Worm (Caenorhabditis elegans) whole organism, late embryonic: Measurements from ENCODE around the gene clec-88.

Source experiments
- C08G9.2 ChIP-seq: sonication (generic microtip); optimal IDR thresholded peaks from 2 replicates; lab custom pipeline; 2016; ENCODE audit warnings: mild to moderate bottlenecking, missing genetic modification characterization, moderate library complexity, missing compliant biosample characterization
- C38D4.7 ChIP-seq: fragments of 200-800 bp; sonication (Bioruptor generic); optimal IDR thresholded peaks from 2 replicates; lab custom pipeline; 2018; ENCODE audit warnings: mild to moderate bottlenecking, missing genetic modification characterization, moderate library complexity, missing compliant biosample characterization
- F13H6.1 ChIP-seq: sonication (generic microtip); optimal IDR thresholded peaks from 2 replicates; lab custom pipeline; 2016; ENCODE audit warnings: missing genetic modification characterization, missing compliant biosample characterization
- K02D7.2 ChIP-seq: sonication (generic microtip); optimal IDR thresholded peaks from 2 replicates; lab custom pipeline; 2017; ENCODE audit warnings: mild to moderate bottlenecking, missing genetic modification characterization, missing compliant biosample characterization
- T23F11.4 ChIP-seq: fragments of 200-800 bp; sonication (Bioruptor generic); optimal IDR thresholded peaks from 2 replicates; lab custom pipeline; 2018; ENCODE audit warnings: mild to moderate bottlenecking, missing genetic modification characterization, missing compliant biosample characterization
- ahr-1 ChIP-seq: sonication (generic microtip); optimal IDR thresholded peaks from 2 replicates; lab custom pipeline; 2016; ENCODE audit warnings: missing genetic modification characterization, missing compliant biosample characterization
- ceh-14 ChIP-seq: sonication (generic microtip); optimal IDR thresholded peaks from 2 replicates; lab custom pipeline; 2016; ENCODE audit warnings: missing genotype, missing genetic modification characterization, missing compliant biosample characterization
- ceh-19 ChIP-seq: fragments of 200-800 bp; sonication (Bioruptor generic); optimal IDR thresholded peaks from 2 replicates; lab custom pipeline; 2018; ENCODE audit warnings: mild to moderate bottlenecking, missing genetic modification characterization, missing compliant biosample characterization
- ceh-2 ChIP-seq: sonication (generic microtip); optimal IDR thresholded peaks from 2 replicates; lab custom pipeline; 2016; ENCODE audit warnings: missing genotype, missing genetic modification characterization, missing compliant biosample characterization
- ceh-22 ChIP-seq: sonication (generic microtip); optimal IDR thresholded peaks from 2 replicates; lab custom pipeline; 2017; ENCODE audit warnings: missing biosample characterization, missing genetic modification characterization
- ceh-24 ChIP-seq: sonication (generic microtip); optimal IDR thresholded peaks from 2 replicates; lab custom pipeline; 2016; ENCODE audit warnings: mild to moderate bottlenecking, missing genetic modification characterization, missing compliant biosample characterization
- ceh-30 ChIP-seq: fragments of 150-350 bp; optimal IDR thresholded peaks from 2 replicates; lab custom pipeline; 2014; ENCODE audit warnings: missing biosample characterization, missing genetic modification characterization
- ceh-34 ChIP-seq: sonication (generic microtip); optimal IDR thresholded peaks from 2 replicates; lab custom pipeline; 2016; ENCODE audit warnings: mild to moderate bottlenecking, missing genetic modification characterization, missing compliant biosample characterization
- ceh-48 ChIP-seq: sonication (generic microtip); optimal IDR thresholded peaks from 2 replicates; lab custom pipeline; 2016; ENCODE audit warnings: missing genetic modification characterization, inconsistent platforms, missing compliant biosample characterization
- ceh-6 ChIP-seq: fragments of 200-800 bp; sonication (Bioruptor generic); optimal IDR thresholded peaks from 2 replicates; lab custom pipeline; 2018; ENCODE audit warnings: mild to moderate bottlenecking, missing genetic modification characterization, missing compliant biosample characterization
- dve-1 ChIP-seq: sonication (generic microtip); optimal IDR thresholded peaks from 2 replicates; lab custom pipeline; 2017; ENCODE audit warnings: antibody characterized with exemption, mild to moderate bottlenecking, missing genetic modification characterization, missing compliant biosample characterization
- elt-2 ChIP-seq: sonication (generic microtip); optimal IDR thresholded peaks from 2 replicates; lab custom pipeline; 2016; ENCODE audit warnings: missing genetic modification reagents, missing genetic modification characterization, missing compliant biosample characterization
- elt-4 ChIP-seq: sonication (generic microtip); optimal IDR thresholded peaks from 2 replicates; lab custom pipeline; 2016; ENCODE audit warnings: missing genetic modification characterization, missing compliant biosample characterization
- fax-1 ChIP-seq: sonication (generic microtip); optimal IDR thresholded peaks from 2 replicates; lab custom pipeline; 2016; ENCODE audit warnings: missing genotype, missing genetic modification characterization, missing compliant biosample characterization
- fkh-10 ChIP-seq: fragments of 150-350 bp; optimal IDR thresholded peaks from 2 replicates; lab custom pipeline; 2014; ENCODE audit warnings: missing biosample characterization, missing genetic modification reagents, missing genetic modification characterization
- gmeb-2 ChIP-seq: sonication (generic microtip); optimal IDR thresholded peaks from 2 replicates; lab custom pipeline; 2016; ENCODE audit warnings: missing genetic modification characterization, inconsistent platforms, missing compliant biosample characterization
- hlh-13 ChIP-seq: fragments of 200-800 bp; sonication (Bioruptor generic); optimal IDR thresholded peaks from 2 replicates; lab custom pipeline; 2018; ENCODE audit warnings: mild to moderate bottlenecking, missing genetic modification characterization, missing compliant biosample characterization
- hlh-30 ChIP-seq: sonication (generic microtip); optimal IDR thresholded peaks from 2 replicates; lab custom pipeline; 2017; ENCODE audit warnings: antibody characterized with exemption, missing genetic modification characterization, missing compliant biosample characterization; ENCODE audit not compliant: insufficient read depth
- hlh-8 ChIP-seq: sonication (generic microtip); optimal IDR thresholded peaks from 2 replicates; lab custom pipeline; 2016; ENCODE audit warnings: missing genotype, missing genetic modification characterization, missing compliant biosample characterization
- lim-6 ChIP-seq: sonication (generic microtip); optimal IDR thresholded peaks from 2 replicates; lab custom pipeline; 2016; ENCODE audit warnings: missing genetic modification characterization, missing compliant biosample characterization
- mec-3 ChIP-seq: sonication (generic microtip); optimal IDR thresholded peaks from 2 replicates; lab custom pipeline; 2016; ENCODE audit warnings: borderline replicate concordance, missing genetic modification characterization, missing compliant biosample characterization
- nhr-232 ChIP-seq: sonication (generic microtip); optimal IDR thresholded peaks from 2 replicates; lab custom pipeline; 2016; ENCODE audit warnings: missing genetic modification characterization, missing compliant biosample characterization
- npax-4 ChIP-seq: sonication (generic microtip); optimal IDR thresholded peaks from 2 replicates; lab custom pipeline; 2016; ENCODE audit warnings: missing genetic modification characterization, missing compliant biosample characterization
- odd-2 ChIP-seq: sonication (generic microtip); optimal IDR thresholded peaks from 2 replicates; lab custom pipeline; 2017; ENCODE audit warnings: antibody characterized with exemption, mild to moderate bottlenecking, missing genetic modification characterization, missing compliant biosample characterization
- pat-9 ChIP-seq: fragments of 200-800 bp; sonication (Bioruptor generic); optimal IDR thresholded peaks from 2 replicates; lab custom pipeline; 2018; ENCODE audit warnings: mild to moderate bottlenecking, missing genetic modification characterization, moderate library complexity, missing compliant biosample characterization
- pha-2 ChIP-seq: sonication (generic microtip); optimal IDR thresholded peaks from 2 replicates; lab custom pipeline; 2017; ENCODE audit warnings: mild to moderate bottlenecking, missing genetic modification characterization, missing compliant biosample characterization
- pha-4 ChIP-seq: fragments of 150-350 bp; optimal IDR thresholded peaks from 2 replicates; lab custom pipeline; 2018; ENCODE audit warnings: missing biosample characterization, missing genetic modification reagents, missing genetic modification characterization
- pqm-1 ChIP-seq: sonication (generic microtip); optimal IDR thresholded peaks from 2 replicates; lab custom pipeline; 2016; ENCODE audit warnings: missing genetic modification characterization, missing compliant biosample characterization
- pros-1 ChIP-seq: fragments of 150-350 bp; optimal IDR thresholded peaks from 2 replicates; lab custom pipeline; 2014; ENCODE audit warnings: missing biosample characterization, missing genetic modification reagents, missing genetic modification characterization
- rnt-1 ChIP-seq: sonication (generic microtip); optimal IDR thresholded peaks from 2 replicates; lab custom pipeline; 2016; ENCODE audit warnings: missing genetic modification characterization, missing compliant biosample characterization
- sdc-2 ChIP-seq: sonication (generic microtip); optimal IDR thresholded peaks from 2 replicates; lab custom pipeline; 2016; ENCODE audit warnings: missing genotype, missing genetic modification characterization, missing compliant biosample characterization
- sox-4 ChIP-seq: sonication (generic microtip); optimal IDR thresholded peaks from 2 replicates; lab custom pipeline; 2017; ENCODE audit warnings: mild to moderate bottlenecking, missing genetic modification characterization, inconsistent platforms, missing compliant biosample characterization
- syd-9 ChIP-seq: sonication (generic microtip); optimal IDR thresholded peaks from 2 replicates; lab custom pipeline; 2016; ENCODE audit warnings: mild to moderate bottlenecking, missing genetic modification characterization, moderate library complexity, missing compliant biosample characterization
- ttx-3 ChIP-seq: sonication (generic microtip); optimal IDR thresholded peaks from 2 replicates; lab custom pipeline; 2016; ENCODE audit warnings: missing genetic modification reagents, missing genetic modification characterization, missing compliant biosample characterization
- unc-3 ChIP-seq, 2 experiments: fragments of 200-800 bp in 1 of 2; sonication (Bioruptor generic) in 1 of 2; sonication (generic microtip) in 1 of 2; conservative IDR thresholded peaks in 1 of 2; optimal IDR thresholded peaks in 1 of 2; 2 replicates each; pipeline versions ENCODE4 v1.3.6 to Lab custom; 2016 to 2022; ENCODE audit warnings: missing compliant biosample characterization in 2 of 2, missing genetic modification characterization in 2 of 2, missing genetic modification reagents in 1 of 2
- unc-42 ChIP-seq: sonication (generic microtip); optimal IDR thresholded peaks from 2 replicates; lab custom pipeline; 2016; ENCODE audit warnings: missing genotype, missing genetic modification characterization, missing compliant biosample characterization
- unc-55 ChIP-seq: sonication (generic microtip); optimal IDR thresholded peaks from 2 replicates; lab custom pipeline; 2017; ENCODE audit warnings: missing biosample characterization, missing genetic modification reagents, missing genetic modification characterization
- zip-5 ChIP-seq: sonication (generic microtip); optimal IDR thresholded peaks from 2 replicates; lab custom pipeline; 2016; ENCODE audit warnings: missing genetic modification characterization, missing compliant biosample characterization

clec-88 gene

ce11 chrII:6383183-6383695, 17.7 kb downstream of the clec-88 start, which contains the start of gene F58F12.1 (continued):
- peak; percentile 61 for TF ChIP-seq ceh-14 (tag; lab: Kevin White, UChicago)
- peak; percentile 12 for TF ChIP-seq gmeb-2 (tag; lab: Kevin White, UChicago)
- TF ChIP-seq ceh-19 (GFP tag; lab: Kevin White, UChicago) = no peak
- no peak for TF ChIP-seq elt-4
- peak; percentile 38 for TF ChIP-seq F13H6.1
- TF ChIP-seq sox-4 (tag; lab: Kevin White, UChicago) = no peak
- no peak for TF ChIP-seq ttx-3 (tag; lab: Kevin White, UChicago)
- no peak for TF ChIP-seq pat-9 (tag; lab: Kevin White, UChicago)
- no peak for TF ChIP-seq hlh-13 (GFP tag; lab: Kevin White, UChicago)
- no peak for TF ChIP-seq T23F11.4 (GFP tag; lab: Kevin White, UChicago)
- TF ChIP-seq ceh-30 (tag; lab: Kevin White, UChicago) = no peak
- TF ChIP-seq npax-4 (tag; lab: Kevin White, UChicago) = no peak
- no peak for TF ChIP-seq pros-1 (tag; lab: Kevin White, UChicago)
- no peak for TF ChIP-seq unc-42 (tag; lab: Kevin White, UChicago)
- peak; percentile 59 for TF ChIP-seq fax-1 (tag; lab: Kevin White, UChicago)
- TF ChIP-seq dve-1 = no peak
- TF ChIP-seq C08G9.2 = peak; percentile 83
- no peak for TF ChIP-seq K02D7.2 (tag; lab: Kevin White, UChicago)
- TF ChIP-seq nhr-232 = no peak
- no peak for TF ChIP-seq ceh-48 (tag; lab: Kevin White, UChicago)
- no peak for TF ChIP-seq odd-2
- TF ChIP-seq elt-2 (tag; lab: Kevin White, UChicago) = peak; percentile 48
- TF ChIP-seq ceh-22 (tag; lab: Kevin White, UChicago) = no peak
- TF ChIP-seq pha-2 (tag; lab: Kevin White, UChicago) = no peak
- no peak for TF ChIP-seq unc-3 (GFP tag; conservative IDR thresholded peaks at IDR 0.05; lab: Robert Waterston, UW)
- TF ChIP-seq unc-3 (tag; optimal IDR thresholded peaks at IDR 0.05; lab: Kevin White, UChicago) = no peak
- TF ChIP-seq mec-3 (tag; lab: Kevin White, UChicago) = no peak
- peak; percentile 31 for TF ChIP-seq ceh-34 (tag; lab: Kevin White, UChicago)
- no peak for TF ChIP-seq syd-9
- TF ChIP-seq lim-6 (tag; lab: Kevin White, UChicago) = no peak
- no peak for TF ChIP-seq fkh-10 (GFP tag; lab: Kevin White, UChicago)
- peak; percentile 14 for TF ChIP-seq pqm-1 (tag; lab: Kevin White, UChicago)
- no peak for TF ChIP-seq pha-4
- no peak for TF ChIP-seq hlh-30 (tag; lab: Kevin White, UChicago)

DNA sequence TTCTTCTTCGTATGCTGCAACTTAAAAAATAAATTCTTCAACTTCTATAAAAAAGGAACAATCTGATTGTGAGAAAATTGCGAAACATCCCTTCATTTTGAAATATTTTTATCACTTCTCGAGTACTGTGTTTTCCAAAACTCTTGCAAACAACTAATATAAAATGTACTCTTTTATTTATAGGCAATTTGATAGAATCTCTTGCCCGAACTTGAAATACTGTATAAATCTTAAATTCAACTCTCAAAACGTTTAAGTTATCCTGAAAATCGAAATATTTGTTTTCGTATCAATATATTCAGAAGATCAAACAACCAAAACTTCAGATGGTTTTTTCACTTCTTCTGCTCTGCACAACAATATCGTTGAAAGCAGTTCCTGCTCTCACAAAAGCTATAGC, 20.9 kb downstream of the clec-88 start, which contains the start of gene F58F12.4:
TSS of gene F58F12.4 (plus strand) at position 301 of the 400 bp plus-strand sequence.
- no peak for TF ChIP-seq C38D4.7 (GFP tag; lab: Kevin White, UChicago)

DNA sequence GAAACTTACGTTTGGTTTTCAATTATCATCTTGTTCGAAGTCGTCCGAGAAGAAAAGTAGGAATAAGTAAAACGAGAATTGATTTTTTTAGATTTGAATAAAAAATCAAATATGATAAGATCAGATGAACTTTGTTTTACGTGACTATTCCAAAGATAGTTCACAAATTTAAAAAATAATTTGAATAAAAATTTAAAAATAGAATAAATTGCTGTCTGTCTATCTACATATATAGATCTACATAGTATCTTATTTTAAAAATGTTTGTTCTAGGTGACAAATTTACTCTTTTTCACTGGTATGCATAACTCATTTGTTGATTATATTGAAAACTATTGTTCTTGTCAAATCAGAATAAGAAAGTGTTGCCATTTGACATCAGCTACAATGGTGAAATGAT, 22.4 kb downstream of the clec-88 start, which contains the start of gene F58F12.2:
TSS of gene F58F12.2 (minus strand) at position 101 of the 400 bp plus-strand sequence.
- TF ChIP-seq lim-6 (tag; lab: Kevin White, UChicago) = no peak
- no peak for TF ChIP-seq hlh-8
- no peak for TF ChIP-seq ceh-19 (GFP tag; lab: Kevin White, UChicago)
- no peak for TF ChIP-seq pros-1 (tag; lab: Kevin White, UChicago)
- no peak for TF ChIP-seq ceh-48 (tag; lab: Kevin White, UChicago)
- TF ChIP-seq unc-55 = no peak
- no peak for TF ChIP-seq K02D7.2 (tag; lab: Kevin White, UChicago)
- no peak for TF ChIP-seq npax-4 (tag; lab: Kevin White, UChicago)
- TF ChIP-seq ceh-6 (GFP tag; lab: Kevin White, UChicago) = no peak
- TF ChIP-seq ceh-24 (tag; lab: Kevin White, UChicago) = no peak
- no peak for TF ChIP-seq ahr-1 (tag; lab: Kevin White, UChicago)
- no peak for TF ChIP-seq ceh-2 (tag; lab: Kevin White, UChicago)
- no peak for TF ChIP-seq elt-4
- TF ChIP-seq sdc-2 (tag; lab: Kevin White, UChicago) = no peak
- no peak for TF ChIP-seq ceh-22 (tag; lab: Kevin White, UChicago)
- no peak for TF ChIP-seq zip-5 (tag; lab: Kevin White, UChicago)
- no peak for TF ChIP-seq ceh-14 (tag; lab: Kevin White, UChicago)
- TF ChIP-seq rnt-1 = no peak
- no peak for TF ChIP-seq pha-2 (tag; lab: Kevin White, UChicago)
- TF ChIP-seq, all 69 proteins: peak for 0
